Worm (Caenorhabditis elegans): ENCODE data around the gene C08G5.7.

ce11 chrII:773830-774229 is 8.7 kb upstream of the C08G5.7 start:
- no peak for TF ChIP-seq lsy-2 (tag; optimal IDR thresholded peaks at IDR 0.05)
- TF ChIP-seq elt-3 (tag; optimal IDR thresholded peaks at IDR 0.05): no peak
